Worm (Caenorhabditis elegans) whole organism, late embryonic: ENCODE results near the gene cct-1.

ENCODE experiments used
- T23F11.4 ChIP-seq: fragments of 200-800 bp; sonication (Bioruptor generic); optimal IDR thresholded peaks from 2 replicates; lab custom pipeline; 2018; ENCODE audit warnings: mild to moderate bottlenecking, missing genetic modification characterization, missing compliant biosample characterization
- ama-1 ChIP-seq: fragments of 150-350 bp; optimal IDR thresholded peaks from 2 replicates; lab custom pipeline; 2014
- ceh-19 ChIP-seq: fragments of 200-800 bp; sonication (Bioruptor generic); optimal IDR thresholded peaks from 2 replicates; lab custom pipeline; 2018; ENCODE audit warnings: mild to moderate bottlenecking, missing genetic modification characterization, missing compliant biosample characterization
- elt-2 ChIP-seq: sonication (generic microtip); optimal IDR thresholded peaks from 2 replicates; lab custom pipeline; 2016; ENCODE audit warnings: missing genetic modification reagents, missing genetic modification characterization, missing compliant biosample characterization
- rnt-1 ChIP-seq: sonication (generic microtip); optimal IDR thresholded peaks from 2 replicates; lab custom pipeline; 2016; ENCODE audit warnings: missing genetic modification characterization, missing compliant biosample characterization
- ztf-16 ChIP-seq: sonication (generic microtip); optimal IDR thresholded peaks from 2 replicates; lab custom pipeline; 2017; ENCODE audit warnings: missing genetic modification characterization, missing compliant biosample characterization

DNA sequence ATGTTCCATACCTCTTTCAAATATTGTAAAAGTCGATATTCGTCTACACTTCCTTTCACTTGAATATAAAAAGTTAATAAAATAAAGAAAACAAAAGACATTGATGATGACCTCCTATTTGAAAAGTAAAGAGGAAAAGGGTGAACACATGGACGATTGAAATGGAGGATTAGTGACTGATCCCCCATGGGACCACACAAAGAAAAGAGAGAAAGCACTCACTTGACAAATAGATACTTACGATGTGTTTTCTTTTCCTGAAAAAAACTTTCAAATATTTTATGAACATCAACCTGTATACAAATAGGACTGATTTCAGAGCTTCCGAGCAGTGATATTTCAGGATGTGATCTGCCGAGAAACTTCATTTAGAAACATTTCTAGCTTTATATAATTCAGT is 8.1 kb upstream of the cct-1 start, which contains the start of gene acr-14:
- TF ChIP-seq ceh-19 (GFP tag; lab: Kevin White, UChicago) (no peak), rnt-1 (tag; lab: Kevin White, UChicago) (no peak), T23F11.4 (GFP tag; lab: Kevin White, UChicago) (no peak), elt-2 (no peak), ztf-16 (no peak), ama-1 (no peak)
